Fruit fly (Drosophila melanogaster): ENCODE data around the gene CG31051.
A peak's percentile ranks its signal among the peaks of the same experiment; 100 is the strongest.

CG31051 gene

dm6 chr3R:28547129-28547753 is 26.9 kb upstream of the CG31051 start (continued):
- TF ChIP-seq Dif (GFP tag; optimal IDR thresholded peaks at IDR 0.05; ENCODE audit: partially characterized antibody), result peak; percentile 51
- TF ChIP-seq sage (GFP tag; optimal IDR thresholded peaks at IDR 0.05), result no peak
- no peak for TF ChIP-seq OdsH (GFP tag; optimal IDR thresholded peaks at IDR 0.05)
- peak; percentile 50 for TF ChIP-seq h (GFP tag; optimal IDR thresholded peaks at IDR 0.05)
- peak; percentile 7 for TF ChIP-seq Sp1 (GFP tag; optimal IDR thresholded peaks at IDR 0.05)
- TF ChIP-seq HLH106 (tag; optimal IDR thresholded peaks at IDR 0.05), result peak; percentile 1
- TF ChIP-seq lola (GFP tag; optimal IDR thresholded peaks at IDR 0.05), result no peak
- TF ChIP-seq jim (GFP tag; optimal IDR thresholded peaks at IDR 0.05), result no peak
- peak; percentile 67 for TF ChIP-seq N (GFP tag; optimal IDR thresholded peaks at IDR 0.05)

dm6 chr3R:28545663-28546062 is 25.3 kb upstream of the CG31051 start:
- TF ChIP-seq Dfd (GFP tag; optimal IDR thresholded peaks at IDR 0.05) (no peak), N (GFP tag; optimal IDR thresholded peaks at IDR 0.05) (no peak), jim (GFP tag; optimal IDR thresholded peaks at IDR 0.05) (no peak), foxo (GFP tag; optimal IDR thresholded peaks at IDR 0.05) (peak in 1 of 2 experiments; percentile 11), Hnf4 (GFP tag; optimal IDR thresholded peaks at IDR 0.05) (no peak), Vsx2 (GFP tag; optimal IDR thresholded peaks at IDR 0.05; ENCODE audit: partially characterized antibody) (no peak), br (GFP tag; optimal IDR thresholded peaks at IDR 0.05) (no peak), CG32264 (GFP tag; optimal IDR thresholded peaks at IDR 0.05) (no peak), Hr83 (GFP tag; optimal IDR thresholded peaks at IDR 0.05; ENCODE audit: poor library complexity, severe bottlenecking) (no peak), tai (GFP tag; optimal IDR thresholded peaks at IDR 0.05) (no peak), HLH106 (tag; optimal IDR thresholded peaks at IDR 0.05) (no peak), woc (GFP tag; optimal IDR thresholded peaks at IDR 0.05) (no peak), h (GFP tag; optimal IDR thresholded peaks at IDR 0.05) (peak; percentile 66), rgr (GFP tag; optimal IDR thresholded peaks at IDR 0.05) (peak; percentile 32), GATAd (GFP tag; optimal IDR thresholded peaks at IDR 0.05) (no peak), pan (optimal IDR thresholded peaks at IDR 0.05) (no peak), fru (GFP tag; optimal IDR thresholded peaks at IDR 0.05) (no peak), Sp1 (GFP tag; optimal IDR thresholded peaks at IDR 0.05) (no peak), dsf (GFP tag; optimal IDR thresholded peaks at IDR 0.05; ENCODE audit: borderline replicate concordance) (no peak)

DNA sequence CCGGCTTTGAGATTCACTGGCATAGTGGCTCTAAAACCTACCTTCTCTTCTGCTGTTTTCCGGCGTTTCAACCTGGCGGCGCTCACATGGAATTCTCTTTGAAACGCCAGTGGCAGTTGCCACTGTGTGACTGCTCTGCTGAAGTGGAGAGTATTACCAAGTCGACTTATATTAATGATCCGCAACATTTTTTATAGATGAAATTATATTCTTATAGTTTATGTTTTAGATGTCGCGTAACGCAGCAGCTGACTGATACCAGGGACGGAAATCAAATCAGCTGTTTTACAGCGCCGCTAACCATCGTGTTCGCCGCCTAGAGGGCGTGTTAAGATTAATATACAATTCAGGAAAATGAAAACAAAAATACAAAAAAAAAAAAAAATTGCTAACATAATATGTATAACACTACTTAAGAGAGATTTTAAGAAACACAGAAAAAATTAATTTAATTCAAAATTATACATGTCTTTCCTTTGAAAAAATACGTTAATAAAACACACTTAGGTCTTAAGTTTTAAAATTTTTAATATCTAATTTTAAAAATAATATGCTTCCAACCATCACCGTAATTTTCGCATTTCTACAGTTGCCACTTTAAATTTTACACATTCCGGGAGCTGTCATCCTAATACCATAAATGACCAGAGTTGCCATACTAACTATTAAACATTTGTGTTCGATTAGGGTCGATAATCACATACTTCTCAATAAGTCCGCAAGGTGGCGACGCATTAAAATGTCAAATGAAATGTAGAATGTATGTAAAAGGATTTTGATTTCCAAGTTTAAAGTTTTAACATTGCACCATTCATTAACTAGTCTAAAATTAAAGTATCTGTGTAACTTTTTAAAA is 24.5 kb upstream of the CG31051 start, which contains the start of gene mIF2:
TSS of gene mIF2 (minus strand) at position 280 of the 856 bp plus-strand sequence.
- TF ChIP-seq Vsx2 (GFP tag; optimal IDR thresholded peaks at IDR 0.05; ENCODE audit: partially characterized antibody) (peak; percentile 42), brk (GFP tag; optimal IDR thresholded peaks at IDR 0.05) (peak; percentile 15), sage (GFP tag; optimal IDR thresholded peaks at IDR 0.05) (peak; percentile 14), Dfd (GFP tag; optimal IDR thresholded peaks at IDR 0.05) (no peak), fru (GFP tag; optimal IDR thresholded peaks at IDR 0.05) (peak; percentile 22), Dif (GFP tag; optimal IDR thresholded peaks at IDR 0.05; ENCODE audit: partially characterized antibody) (no peak), CG32264 (GFP tag; optimal IDR thresholded peaks at IDR 0.05) (no peak), br (GFP tag; optimal IDR thresholded peaks at IDR 0.05) (peak; percentile 0), Jra (GFP tag; optimal IDR thresholded peaks at IDR 0.05) (peak; percentile 20), Sp1 (GFP tag; optimal IDR thresholded peaks at IDR 0.05) (peak; percentile 14), psq (GFP tag; optimal IDR thresholded peaks at IDR 0.05) (peak; percentile 2), Myc (optimal IDR thresholded peaks at IDR 0.05) (peak; percentile 78)

DNA sequence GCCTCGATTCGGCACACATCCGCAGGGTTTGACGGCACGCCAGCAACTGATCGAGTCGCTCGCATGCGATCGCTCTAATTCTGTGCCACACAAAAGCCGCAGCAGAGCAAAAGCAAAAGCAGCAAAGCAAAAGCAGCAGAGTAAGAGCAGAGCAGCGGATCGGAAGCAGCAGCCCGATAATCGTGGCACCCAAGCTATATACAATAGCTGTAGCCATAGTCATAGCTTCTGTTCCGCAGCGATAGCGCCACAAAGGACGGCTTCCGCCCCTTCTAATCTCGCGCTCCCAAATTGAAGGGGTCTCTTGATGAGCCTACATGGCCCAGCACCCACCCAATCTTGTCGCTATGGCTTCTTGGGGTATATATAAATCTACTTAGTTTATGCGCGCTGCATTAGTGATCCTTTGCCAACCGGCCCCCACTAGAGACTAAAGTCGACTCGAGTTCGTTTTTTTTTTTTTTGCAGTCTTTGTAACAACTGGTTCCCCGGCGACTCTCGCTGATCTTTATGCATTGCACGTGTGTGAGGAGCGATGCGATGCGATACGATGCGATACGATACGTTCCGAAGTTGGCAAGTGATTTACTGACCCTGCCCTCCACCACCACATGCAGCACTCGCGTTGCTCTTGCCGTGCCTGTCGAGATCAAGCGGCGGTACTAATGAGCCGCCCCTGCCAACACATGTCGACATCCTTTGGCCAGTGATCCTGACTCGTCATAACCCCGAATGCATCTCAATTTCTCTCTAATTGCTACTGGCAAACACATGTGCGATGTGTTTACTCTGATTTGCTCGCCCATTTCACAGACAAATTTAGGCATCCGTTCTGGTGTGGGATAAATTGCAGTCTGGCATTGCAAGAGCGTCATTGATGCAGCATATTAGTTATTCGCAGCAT is 20.2 kb upstream of the CG31051 start, which contains the start of gene Ppn:
TSS of gene Ppn (minus strand) at position 51 of the 904 bp plus-strand sequence.
- TF ChIP-seq Myc (optimal IDR thresholded peaks at IDR 0.05) (no peak), HLH106 (tag; optimal IDR thresholded peaks at IDR 0.05) (no peak), CG32264 (GFP tag; optimal IDR thresholded peaks at IDR 0.05) (no peak), psq (GFP tag; optimal IDR thresholded peaks at IDR 0.05) (no peak), Mio (GFP tag; optimal IDR thresholded peaks at IDR 0.05) (no peak), Dfd (GFP tag; optimal IDR thresholded peaks at IDR 0.05) (no peak), Vsx2 (GFP tag; optimal IDR thresholded peaks at IDR 0.05; ENCODE audit: partially characterized antibody) (no peak), Rel (GFP tag; optimal IDR thresholded peaks at IDR 0.05) (no peak), Rel (tag; optimal IDR thresholded peaks at IDR 0.05) (no peak)
